Worm (Caenorhabditis elegans) whole organism, L3 larva: ENCODE data around the gene R151.2.
A peak's percentile ranks its signal among the peaks of the same experiment; 100 is the strongest.

Source experiments
- R02D3.7 ChIP-seq: fragments of 150-350 bp; optimal IDR thresholded peaks from 2 replicates; lab custom pipeline; 2014; ENCODE audit warnings: missing biosample characterization, missing genetic modification characterization
- aly-2 ChIP-seq: fragments of 150-350 bp; optimal IDR thresholded peaks from 2 replicates; lab custom pipeline; 2014; ENCODE audit warnings: missing biosample characterization, missing genetic modification characterization
- ama-1 ChIP-seq: fragments of 150-350 bp; optimal IDR thresholded peaks from 2 replicates; lab custom pipeline; 2018
- ceh-28 ChIP-seq: fragments of 150-350 bp; optimal IDR thresholded peaks from 2 replicates; lab custom pipeline; 2014; ENCODE audit warnings: missing biosample characterization, missing genetic modification reagents, missing genetic modification characterization
- ceh-82 ChIP-seq: fragments of 150-350 bp; optimal IDR thresholded peaks from 2 replicates; lab custom pipeline; 2014; ENCODE audit warnings: missing biosample characterization, missing genetic modification characterization
- ceh-9 ChIP-seq: sonication (generic microtip); optimal IDR thresholded peaks from 2 replicates; lab custom pipeline; 2018; ENCODE audit warnings: missing biosample characterization, missing genetic modification characterization
- egl-27 ChIP-seq: sonication (generic microtip); optimal IDR thresholded peaks from 4 replicates; lab custom pipeline; 2017; ENCODE audit warnings: missing biosample characterization, missing genetic modification reagents, missing genetic modification characterization
- egl-5 ChIP-seq: fragments of 150-350 bp; optimal IDR thresholded peaks from 2 replicates; lab custom pipeline; 2017; ENCODE audit warnings: missing biosample characterization, missing genetic modification reagents, missing genetic modification characterization, inconsistent platforms
- elt-1 ChIP-seq: fragments of 150-350 bp; optimal IDR thresholded peaks from 2 replicates; lab custom pipeline; 2014; ENCODE audit warnings: missing biosample characterization, missing genetic modification characterization
- elt-2 ChIP-seq: sonication (generic microtip); optimal IDR thresholded peaks from 2 replicates; lab custom pipeline; 2016; ENCODE audit warnings: missing genetic modification reagents, mild to moderate bottlenecking, missing genetic modification characterization, missing compliant biosample characterization
- elt-3 ChIP-seq, 3 experiments: fragments of 150-350 bp in 1 of 3; sonication (generic microtip) in 2 of 3; optimal IDR thresholded peaks; 2 replicates in 2 of 3; 4 replicates in 1 of 3; lab custom pipeline; 2014 to 2017; ENCODE audit warnings: missing biosample characterization in 3 of 3, missing genetic modification characterization in 3 of 3
- eor-1 ChIP-seq, 2 experiments: fragments of 150-350 bp; optimal IDR thresholded peaks; 2 replicates each; lab custom pipeline; 2014 to 2018; ENCODE audit warnings: missing biosample characterization in 2 of 2, missing genetic modification characterization in 2 of 2
- fkh-2 ChIP-seq: fragments of 150-350 bp; optimal IDR thresholded peaks from 2 replicates; lab custom pipeline; 2014; ENCODE audit warnings: missing biosample characterization, missing genetic modification reagents, missing genetic modification characterization
- fos-1 ChIP-seq: fragments of 150-350 bp; optimal IDR thresholded peaks from 2 replicates; lab custom pipeline; 2014; ENCODE audit warnings: missing biosample characterization, missing genetic modification characterization
- hmg-11 ChIP-seq: sonication (generic microtip); optimal IDR thresholded peaks from 2 replicates; lab custom pipeline; 2016; ENCODE audit warnings: missing genetic modification characterization, missing compliant biosample characterization
- lin-15B ChIP-seq: fragments of 150-350 bp; optimal IDR thresholded peaks from 2 replicates; lab custom pipeline; 2014; ENCODE audit warnings: missing biosample characterization, missing genetic modification characterization
- lin-39 ChIP-seq: fragments of 150-350 bp; optimal IDR thresholded peaks from 2 replicates; lab custom pipeline; 2018; ENCODE audit warnings: missing biosample characterization, missing genetic modification reagents, missing genetic modification characterization
- mdl-1 ChIP-seq: fragments of 150-350 bp; optimal IDR thresholded peaks from 2 replicates; lab custom pipeline; 2014; ENCODE audit warnings: missing biosample characterization, missing genetic modification characterization
- mml-1 ChIP-seq: fragments of 150-350 bp; sonication (generic microtip); optimal IDR thresholded peaks from 3 replicates; lab custom pipeline; 2014; ENCODE audit warnings: missing biosample characterization, missing genetic modification characterization
- nfya-1 ChIP-seq: sonication (generic microtip); optimal IDR thresholded peaks from 2 replicates; lab custom pipeline; 2017; ENCODE audit warnings: missing genetic modification characterization, mild to moderate bottlenecking, missing compliant biosample characterization, antibody characterized with exemption, moderate library complexity; ENCODE audit not compliant: insufficient read depth
- nhr-11 ChIP-seq: fragments of 150-350 bp; optimal IDR thresholded peaks from 2 replicates; lab custom pipeline; 2014; ENCODE audit warnings: missing biosample characterization, missing genetic modification characterization
- nhr-23 ChIP-seq: fragments of 150-350 bp; optimal IDR thresholded peaks from 2 replicates; lab custom pipeline; 2014; ENCODE audit warnings: missing biosample characterization, missing genetic modification reagents, missing genetic modification characterization
- nhr-237 ChIP-seq: fragments of 150-350 bp; optimal IDR thresholded peaks from 2 replicates; lab custom pipeline; 2014; ENCODE audit warnings: missing biosample characterization, missing genetic modification characterization
- nhr-25 ChIP-seq: sonication (generic microtip); optimal IDR thresholded peaks from 2 replicates; lab custom pipeline; 2017; ENCODE audit warnings: missing biosample characterization, missing genetic modification characterization
- nhr-28 ChIP-seq: fragments of 150-350 bp; optimal IDR thresholded peaks from 2 replicates; lab custom pipeline; 2014; ENCODE audit warnings: missing biosample characterization, missing genetic modification characterization
- nhr-67 ChIP-seq: fragments of 150-350 bp; optimal IDR thresholded peaks from 2 replicates; lab custom pipeline; 2014; ENCODE audit warnings: missing biosample characterization, missing genetic modification characterization
- nhr-76 ChIP-seq: fragments of 150-350 bp; sonication (generic microtip); optimal IDR thresholded peaks from 5 replicates; lab custom pipeline; 2014; ENCODE audit warnings: missing biosample characterization, missing genetic modification characterization
- pha-4 ChIP-seq: fragments of 150-350 bp; optimal IDR thresholded peaks from 2 replicates; lab custom pipeline; 2014; ENCODE audit warnings: missing biosample characterization, missing genetic modification reagents, missing genetic modification characterization
- pqm-1 ChIP-seq: fragments of 150-350 bp; optimal IDR thresholded peaks from 2 replicates; lab custom pipeline; 2017; ENCODE audit warnings: missing biosample characterization, missing genetic modification characterization, inconsistent platforms
- snpc-4 ChIP-seq: fragments of 150-350 bp; optimal IDR thresholded peaks from 2 replicates; lab custom pipeline; 2014; ENCODE audit warnings: missing biosample characterization, missing genetic modification characterization
- tbx-2 ChIP-seq: sonication (generic microtip); optimal IDR thresholded peaks from 2 replicates; lab custom pipeline; 2016; ENCODE audit warnings: mild to moderate bottlenecking, missing genetic modification characterization, missing compliant biosample characterization
- unc-39 ChIP-seq: sonication (generic microtip); optimal IDR thresholded peaks from 4 replicates; lab custom pipeline; 2017; ENCODE audit warnings: missing biosample characterization, missing genetic modification characterization
- unc-62 ChIP-seq: fragments of 150-350 bp; sonication (generic microtip); optimal IDR thresholded peaks from 4 replicates; lab custom pipeline; 2014; ENCODE audit warnings: missing biosample characterization, missing genetic modification reagents, missing genetic modification characterization
- ztf-11 ChIP-seq: fragments of 150-350 bp; optimal IDR thresholded peaks from 2 replicates; lab custom pipeline; 2014; ENCODE audit warnings: missing biosample characterization, missing genetic modification characterization
- ztf-4 ChIP-seq: fragments of 150-350 bp; optimal IDR thresholded peaks from 2 replicates; lab custom pipeline; 2014; ENCODE audit warnings: missing biosample characterization, missing genetic modification characterization

R151.2 gene

ce11 chrIII:7207903-7208497 is 1.8 kb upstream of the R151.2 start, which contains the start of gene rpl-6 (continued):
- TF ChIP-seq nhr-28 (tag; lab: Kevin White, UChicago) (no peak), mml-1 (tag; lab: Kevin White, UChicago) (no peak), ama-1 (lab: Kevin White, UChicago) (peak; percentile 59), hmg-11 (peak; percentile 81), ztf-4 (tag; lab: Kevin White, UChicago) (peak; percentile 13), unc-62 (no peak), ceh-28 (tag; lab: Kevin White, UChicago) (peak; percentile 60), elt-1 (peak; percentile 18), egl-27 (peak; percentile 72), ceh-9 (tag; lab: Kevin White, UChicago) (no peak), nhr-25 (peak; percentile 88), nhr-67 (tag; lab: Kevin White, UChicago) (no peak), snpc-4 (tag; lab: Kevin White, UChicago) (peak; percentile 48), R02D3.7 (tag; lab: Kevin White, UChicago) (peak; percentile 84)

- TF ChIP-seq ceh-9 (tag; lab: Kevin White, UChicago) (no peak), lin-39 (tag; lab: Kevin White, UChicago) (no peak), aly-2 (tag; lab: Kevin White, UChicago) (no peak), pha-4 (tag; lab: Kevin White, UChicago) (no peak), unc-39 (tag; lab: Kevin White, UChicago) (no peak), eor-1 (tag; optimal IDR thresholded peaks at IDR 0.05; lab: Kevin White, UChicago) (no peak), nhr-237 (tag; lab: Kevin White, UChicago) (no peak), ceh-82 (tag; lab: Kevin White, UChicago) (no peak), elt-3 (tag; optimal IDR thresholded peaks at IDR 0.05; lab: Kevin White, UChicago) (no peak), nhr-23 (tag; lab: Kevin White, UChicago) (no peak), egl-27 (no peak), snpc-4 (tag; lab: Kevin White, UChicago) (no peak)
Measured at ce11 chrIII:7210486-7210885, 719 bp downstream of the R151.2 start.

- TF ChIP-seq ceh-9 (tag; lab: Kevin White, UChicago) (no peak), elt-2 (peak; percentile 61), pqm-1 (tag; lab: Kevin White, UChicago) (peak; percentile 81)
Measured at ce11 chrIII:7212028-7212427, 2.3 kb downstream of the R151.2 start.

ce11 chrIII:7215532-7215931 is 5.8 kb downstream of the R151.2 start:
- TF ChIP-seq lin-39 (tag; lab: Kevin White, UChicago) (peak; percentile 16), fkh-2 (tag; lab: Kevin White, UChicago) (no peak)

- TF ChIP-seq nhr-28 (tag; lab: Kevin White, UChicago) = no peak
- no peak for TF ChIP-seq ztf-11 (tag; lab: Kevin White, UChicago)
- no peak for TF ChIP-seq fos-1 (tag; lab: Kevin White, UChicago)
- no peak for TF ChIP-seq nhr-76 (tag; lab: Kevin White, UChicago)
- TF ChIP-seq, all 47 proteins: peak for 0
Measured at ce11 chrIII:7216226-7216625, 6.5 kb downstream of the R151.2 start, which contains the start of gene R151.1. TSS of gene R151.1 (plus strand) at chrIII:7216526.

- TF ChIP-seq unc-62 (peak; percentile 48), egl-5 (peak; percentile 3), lin-15B (tag; lab: Kevin White, UChicago) (peak; percentile 38), nhr-11 (tag; lab: Kevin White, UChicago) (peak; percentile 12), fkh-2 (tag; lab: Kevin White, UChicago) (peak; percentile 33), nfya-1 (tag; lab: Kevin White, UChicago) (peak; percentile 34), tbx-2 (no peak), mdl-1 (tag; lab: Kevin White, UChicago) (no peak)
- TF ChIP-seq, all 47 proteins: peak for 6
Measured at ce11 chrIII:7216924-7217521, 7.3 kb downstream of the R151.2 start.
